Worm (Caenorhabditis elegans): ENCODE data around the gene prx-6.

DNA sequence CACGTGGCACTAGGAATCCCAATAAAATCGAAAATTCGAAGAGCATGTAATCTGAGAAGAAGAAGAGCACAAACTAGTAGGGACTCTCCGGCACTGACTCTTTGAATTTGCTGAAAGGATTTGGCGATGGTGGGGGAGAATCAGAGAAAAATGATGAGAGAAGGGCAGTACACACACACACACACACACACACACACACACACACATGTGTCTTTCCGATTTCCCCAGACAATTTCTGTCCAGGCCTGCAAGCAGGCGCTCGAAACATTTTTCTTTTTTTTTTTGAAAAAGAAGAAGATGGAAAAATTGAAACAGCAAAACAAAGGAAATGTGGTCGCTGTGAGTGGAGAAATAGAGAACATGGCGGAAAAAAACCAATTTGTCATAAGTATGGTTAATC lies 10.2 kb upstream of the prx-6 start, which contains the start of gene tig-2:
- no peak for TF ChIP-seq nhr-237 (tag; optimal IDR thresholded peaks at IDR 0.05)
- no peak for TF ChIP-seq pqm-1 (tag; optimal IDR thresholded peaks at IDR 0.05)
- TF ChIP-seq nhr-25 (tag; optimal IDR thresholded peaks at IDR 0.05; ENCODE audit: borderline replicate concordance, insufficient read depth), result no peak
- no peak for TF ChIP-seq duxl-1 (tag; optimal IDR thresholded peaks at IDR 0.05; ENCODE audit: poor library complexity)
- TF ChIP-seq zag-1 (tag; optimal IDR thresholded peaks at IDR 0.05), result no peak
- no peak for TF ChIP-seq attf-4 (tag; optimal IDR thresholded peaks at IDR 0.05)
- no peak for TF ChIP-seq nhr-102 (tag; optimal IDR thresholded peaks at IDR 0.05)
- TF ChIP-seq fkh-10 (GFP tag; optimal IDR thresholded peaks at IDR 0.05), result no peak
- TF ChIP-seq skn-1 (tag; optimal IDR thresholded peaks at IDR 0.05), result no peak
- peak; percentile 48 for TF ChIP-seq nhr-28 (tag; optimal IDR thresholded peaks at IDR 0.05)
- TF ChIP-seq nhr-111 (GFP tag; optimal IDR thresholded peaks at IDR 0.05), result no peak
- TF ChIP-seq lsy-2 (tag; optimal IDR thresholded peaks at IDR 0.05), result peak in 1 of 2 experiments; percentile 29
- no peak for TF ChIP-seq vab-7 (GFP tag; IDR thresholded peaks at IDR 0.05)
- TF ChIP-seq mdl-1 (tag; optimal IDR thresholded peaks at IDR 0.05), result no peak

Measured in whole organism, L4 larva.